2 worm cellular contexts compared by ENCODE assay signal in the genomic region with DNA sequence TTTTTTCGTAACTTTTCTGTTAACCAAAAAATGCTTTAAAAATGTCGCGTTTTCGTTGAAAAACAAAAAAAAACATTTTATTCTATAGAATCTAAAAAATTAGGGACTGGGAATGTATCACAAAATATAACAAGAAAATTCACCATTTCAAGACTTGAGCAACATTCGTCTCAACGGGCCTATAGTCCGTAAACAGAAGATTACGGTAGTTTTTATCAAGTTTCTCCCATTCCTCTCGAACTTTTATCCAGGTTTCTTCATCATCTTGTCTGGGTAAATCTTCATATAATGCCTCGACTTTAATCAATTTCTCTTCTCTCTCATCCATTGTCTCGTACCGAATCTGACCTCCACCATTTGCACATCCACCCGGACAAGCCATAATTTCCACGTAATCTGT.
TF ChIP-seq lines count a peak whose summit lies in the region.

No protein-coding gene starts in this region.

TF ChIP-seq in whole organism, L4 larva, 104 proteins besides CTCF, POLR2A, EP300 and RAD21:
- no peak for TF ChIP-seq F49E8.2 (tag; optimal IDR thresholded peaks at IDR 0.05; lab: Kevin White, UChicago; ENCODE audit: borderline replicate concordance)
- no peak for TF ChIP-seq Y5F2A.4 (GFP tag; optimal IDR thresholded peaks at IDR 0.05; lab: Kevin White, UChicago)
- TF ChIP-seq mdt-29 (GFP tag; IDR thresholded peaks at IDR 0.05; lab: Robert Waterston, UW) = no peak
- 0 out of 2 replicates have a peak, but pooled peaks have one; percentile 11 for TF ChIP-seq ctbp-1 (GFP tag; IDR thresholded peaks at IDR 0.05; lab: Robert Waterston, UW)
- no peak for TF ChIP-seq dmd-6 (GFP tag; IDR thresholded peaks at IDR 0.05; lab: Robert Waterston, UW)
- TF ChIP-seq lin-38 (GFP tag; IDR thresholded peaks at IDR 0.05; lab: Robert Waterston, UW) = 0 out of 2 replicates have a peak, but pooled peaks have one; percentile 12
- TF ChIP-seq zip-2 (tag; optimal IDR thresholded peaks at IDR 0.05; lab: Kevin White, UChicago) = no peak
- peak; percentile 7 for TF ChIP-seq mes-2 (tag; optimal IDR thresholded peaks at IDR 0.05; lab: Kevin White, UChicago; ENCODE audit: poor library complexity, severe bottlenecking)

TF ChIP-seq in whole organism, young adult, 124 proteins besides CTCF, POLR2A, EP300 and RAD21:
- TF ChIP-seq F49E8.2 (tag; optimal IDR thresholded peaks at IDR 0.05; lab: Kevin White, UChicago; ENCODE audit: insufficient read depth) = peak; percentile 57
- TF ChIP-seq Y79H2A.3 (GFP tag; conservative IDR thresholded peaks at IDR 0.05; lab: Robert Waterston, UW) = 0 out of 2 replicates have a peak, but pooled peaks have one; percentile 31
- peak; percentile 54; the same call in 1 of the 2 replicates for TF ChIP-seq Y53G8AR.9 (GFP tag; conservative IDR thresholded peaks at IDR 0.05; lab: Robert Waterston, UW)
- TF ChIP-seq lin-26 (GFP tag; IDR thresholded peaks at IDR 0.05; lab: Robert Waterston, UW) = no peak
- 0 out of 2 replicates have a peak, but pooled peaks have one; percentile 41 for TF ChIP-seq Y56A3A.18 (GFP tag; IDR thresholded peaks at IDR 0.05; lab: Robert Waterston, UW)
- no peak for TF ChIP-seq sdz-38 (tag; optimal IDR thresholded peaks at IDR 0.05; lab: Kevin White, UChicago)
- peak; percentile 2 for TF ChIP-seq lsl-1 (GFP tag; optimal IDR thresholded peaks at IDR 0.05; lab: Kevin White, UChicago)
TF ChIP-seq in whole organism, young adult: peak in this region for 5.

Comparison
In these comparisons a context has a peak if more than half of its experiments do, and no peak if none do; other contexts are left out.
1. Of the 7 proteins assayed by ChIP-seq in both whole organism, young adult and whole organism, L4 larva: peak only in whole organism, young adult: F49E8.2; only in whole organism, L4 larva: none; in both: none; in neither: 6.